Worm (Caenorhabditis elegans) whole organism, L3 larva: ENCODE results near the gene Y37E11B.7.

Experiments used
- R02D3.7 ChIP-seq: fragments of 150-350 bp; optimal IDR thresholded peaks from 2 replicates; lab custom pipeline; 2014; ENCODE audit warnings: missing biosample characterization, missing genetic modification characterization
- ZK546.5 ChIP-seq: sonication (generic microtip); optimal IDR thresholded peaks from 2 replicates; lab custom pipeline; 2017; ENCODE audit warnings: missing biosample characterization, missing genetic modification characterization
- aly-2 ChIP-seq: fragments of 150-350 bp; optimal IDR thresholded peaks from 2 replicates; lab custom pipeline; 2014; ENCODE audit warnings: missing biosample characterization, missing genetic modification characterization
- ama-1 ChIP-seq: fragments of 150-350 bp; optimal IDR thresholded peaks from 2 replicates; lab custom pipeline; 2018
- ceh-28 ChIP-seq: fragments of 150-350 bp; optimal IDR thresholded peaks from 2 replicates; lab custom pipeline; 2014; ENCODE audit warnings: missing biosample characterization, missing genetic modification reagents, missing genetic modification characterization
- ceh-9 ChIP-seq: sonication (generic microtip); optimal IDR thresholded peaks from 2 replicates; lab custom pipeline; 2018; ENCODE audit warnings: missing biosample characterization, missing genetic modification characterization
- elt-1 ChIP-seq: fragments of 150-350 bp; optimal IDR thresholded peaks from 2 replicates; lab custom pipeline; 2014; ENCODE audit warnings: missing biosample characterization, missing genetic modification characterization
- elt-2 ChIP-seq: sonication (generic microtip); optimal IDR thresholded peaks from 2 replicates; lab custom pipeline; 2016; ENCODE audit warnings: missing genetic modification reagents, mild to moderate bottlenecking, missing genetic modification characterization, missing compliant biosample characterization
- elt-3 ChIP-seq, 3 experiments: fragments of 150-350 bp in 1 of 3; sonication (generic microtip) in 2 of 3; optimal IDR thresholded peaks; 2 replicates in 2 of 3; 4 replicates in 1 of 3; lab custom pipeline; 2014 to 2017; ENCODE audit warnings: missing biosample characterization in 3 of 3, missing genetic modification characterization in 3 of 3
- eor-1 ChIP-seq, 2 experiments: fragments of 150-350 bp; optimal IDR thresholded peaks; 2 replicates each; lab custom pipeline; 2014 to 2018; ENCODE audit warnings: missing biosample characterization in 2 of 2, missing genetic modification characterization in 2 of 2
- fkh-2 ChIP-seq: fragments of 150-350 bp; optimal IDR thresholded peaks from 2 replicates; lab custom pipeline; 2014; ENCODE audit warnings: missing biosample characterization, missing genetic modification reagents, missing genetic modification characterization
- fos-1 ChIP-seq: fragments of 150-350 bp; optimal IDR thresholded peaks from 2 replicates; lab custom pipeline; 2014; ENCODE audit warnings: missing biosample characterization, missing genetic modification characterization
- hmg-11 ChIP-seq: sonication (generic microtip); optimal IDR thresholded peaks from 2 replicates; lab custom pipeline; 2016; ENCODE audit warnings: missing genetic modification characterization, missing compliant biosample characterization
- jun-1 ChIP-seq: fragments of 150-350 bp; optimal IDR thresholded peaks from 2 replicates; lab custom pipeline; 2014; ENCODE audit warnings: missing biosample characterization, missing genetic modification reagents, missing genetic modification characterization
- lin-15B ChIP-seq: fragments of 150-350 bp; optimal IDR thresholded peaks from 2 replicates; lab custom pipeline; 2014; ENCODE audit warnings: missing biosample characterization, missing genetic modification characterization
- lin-39 ChIP-seq: fragments of 150-350 bp; optimal IDR thresholded peaks from 2 replicates; lab custom pipeline; 2018; ENCODE audit warnings: missing biosample characterization, missing genetic modification reagents, missing genetic modification characterization
- lsy-12 ChIP-seq: sonication (generic microtip); optimal IDR thresholded peaks from 2 replicates; lab custom pipeline; 2016; ENCODE audit warnings: mild to moderate bottlenecking, missing genetic modification characterization, missing compliant biosample characterization
- mdl-1 ChIP-seq: fragments of 150-350 bp; optimal IDR thresholded peaks from 2 replicates; lab custom pipeline; 2014; ENCODE audit warnings: missing biosample characterization, missing genetic modification characterization
- mml-1 ChIP-seq: fragments of 150-350 bp; sonication (generic microtip); optimal IDR thresholded peaks from 3 replicates; lab custom pipeline; 2014; ENCODE audit warnings: missing biosample characterization, missing genetic modification characterization
- nfya-1 ChIP-seq: sonication (generic microtip); optimal IDR thresholded peaks from 2 replicates; lab custom pipeline; 2017; ENCODE audit warnings: missing genetic modification characterization, mild to moderate bottlenecking, missing compliant biosample characterization, antibody characterized with exemption, moderate library complexity; ENCODE audit not compliant: insufficient read depth
- nhr-12 ChIP-seq: fragments of 150-350 bp; optimal IDR thresholded peaks from 2 replicates; lab custom pipeline; 2014; ENCODE audit warnings: missing biosample characterization, missing genetic modification characterization
- nhr-23 ChIP-seq: fragments of 150-350 bp; optimal IDR thresholded peaks from 2 replicates; lab custom pipeline; 2014; ENCODE audit warnings: missing biosample characterization, missing genetic modification reagents, missing genetic modification characterization
- nhr-237 ChIP-seq: fragments of 150-350 bp; optimal IDR thresholded peaks from 2 replicates; lab custom pipeline; 2014; ENCODE audit warnings: missing biosample characterization, missing genetic modification characterization
- nhr-25 ChIP-seq: sonication (generic microtip); optimal IDR thresholded peaks from 2 replicates; lab custom pipeline; 2017; ENCODE audit warnings: missing biosample characterization, missing genetic modification characterization
- nhr-43 ChIP-seq: sonication (generic microtip); optimal IDR thresholded peaks from 2 replicates; lab custom pipeline; 2016; ENCODE audit warnings: mild to moderate bottlenecking, missing genetic modification characterization, missing compliant biosample characterization; ENCODE audit not compliant: poor library complexity, severe bottlenecking
- nhr-67 ChIP-seq: fragments of 150-350 bp; optimal IDR thresholded peaks from 2 replicates; lab custom pipeline; 2014; ENCODE audit warnings: missing biosample characterization, missing genetic modification characterization
- nhr-77 ChIP-seq: fragments of 150-350 bp; optimal IDR thresholded peaks from 2 replicates; lab custom pipeline; 2014; ENCODE audit warnings: missing biosample characterization, missing genetic modification characterization
- pha-4 ChIP-seq: fragments of 150-350 bp; optimal IDR thresholded peaks from 2 replicates; lab custom pipeline; 2014; ENCODE audit warnings: missing biosample characterization, missing genetic modification reagents, missing genetic modification characterization
- pqm-1 ChIP-seq: fragments of 150-350 bp; optimal IDR thresholded peaks from 2 replicates; lab custom pipeline; 2017; ENCODE audit warnings: missing biosample characterization, missing genetic modification characterization, inconsistent platforms
- sea-2 ChIP-seq: fragments of 150-350 bp; sonication (generic microtip); optimal IDR thresholded peaks from 4 replicates; lab custom pipeline; 2014; ENCODE audit warnings: missing biosample characterization, missing genetic modification reagents, missing genetic modification characterization
- snpc-4 ChIP-seq: fragments of 150-350 bp; optimal IDR thresholded peaks from 2 replicates; lab custom pipeline; 2014; ENCODE audit warnings: missing biosample characterization, missing genetic modification characterization
- tbx-2 ChIP-seq: sonication (generic microtip); optimal IDR thresholded peaks from 2 replicates; lab custom pipeline; 2016; ENCODE audit warnings: mild to moderate bottlenecking, missing genetic modification characterization, missing compliant biosample characterization
- unc-62 ChIP-seq: fragments of 150-350 bp; sonication (generic microtip); optimal IDR thresholded peaks from 4 replicates; lab custom pipeline; 2014; ENCODE audit warnings: missing biosample characterization, missing genetic modification reagents, missing genetic modification characterization
- ztf-11 ChIP-seq: fragments of 150-350 bp; optimal IDR thresholded peaks from 2 replicates; lab custom pipeline; 2014; ENCODE audit warnings: missing biosample characterization, missing genetic modification characterization
- ztf-4 ChIP-seq: fragments of 150-350 bp; optimal IDR thresholded peaks from 2 replicates; lab custom pipeline; 2014; ENCODE audit warnings: missing biosample characterization, missing genetic modification characterization

Y37E11B.7 gene

ce11 chrIV:3644863-3645378 is 45.0 kb upstream of the Y37E11B.7 start:
- TF ChIP-seq ceh-9 (tag; lab: Kevin White, UChicago), result no peak
- TF ChIP-seq nhr-43 (tag; lab: Kevin White, UChicago), result peak; percentile 55
- no peak for TF ChIP-seq nhr-77 (tag; lab: Kevin White, UChicago)
- TF ChIP-seq fos-1, result no peak
- TF ChIP-seq elt-1 (tag; lab: Kevin White, UChicago), result no peak
- TF ChIP-seq aly-2, result no peak
- TF ChIP-seq lin-15B, result no peak
- no peak for TF ChIP-seq ZK546.5 (tag; lab: Kevin White, UChicago)
- TF ChIP-seq nfya-1 (tag; lab: Kevin White, UChicago), result no peak
- peak; percentile 44 for TF ChIP-seq ceh-28
- no peak for TF ChIP-seq nhr-67
- TF ChIP-seq nhr-23 (tag; lab: Kevin White, UChicago), result no peak
- TF ChIP-seq pha-4, result no peak
- TF ChIP-seq elt-3 (tag; optimal IDR thresholded peaks at IDR 0.05; lab: Kevin White, UChicago), result peak in 1 of 3 experiments; percentile 16
- no peak for TF ChIP-seq R02D3.7
- TF ChIP-seq nhr-12, result no peak
- peak; percentile 80 for TF ChIP-seq ztf-4
- no peak for TF ChIP-seq ama-1 (lab: Kevin White, UChicago)
- TF ChIP-seq lsy-12, result peak; percentile 49
- TF ChIP-seq nhr-25 (tag; lab: Kevin White, UChicago), result peak; percentile 32
- TF ChIP-seq mdl-1 (tag; lab: Kevin White, UChicago), result no peak
- no peak for TF ChIP-seq pqm-1 (tag; lab: Kevin White, UChicago)
- TF ChIP-seq fkh-2 (tag; lab: Kevin White, UChicago), result no peak
- TF ChIP-seq, all 47 proteins: peak for 6

DNA sequence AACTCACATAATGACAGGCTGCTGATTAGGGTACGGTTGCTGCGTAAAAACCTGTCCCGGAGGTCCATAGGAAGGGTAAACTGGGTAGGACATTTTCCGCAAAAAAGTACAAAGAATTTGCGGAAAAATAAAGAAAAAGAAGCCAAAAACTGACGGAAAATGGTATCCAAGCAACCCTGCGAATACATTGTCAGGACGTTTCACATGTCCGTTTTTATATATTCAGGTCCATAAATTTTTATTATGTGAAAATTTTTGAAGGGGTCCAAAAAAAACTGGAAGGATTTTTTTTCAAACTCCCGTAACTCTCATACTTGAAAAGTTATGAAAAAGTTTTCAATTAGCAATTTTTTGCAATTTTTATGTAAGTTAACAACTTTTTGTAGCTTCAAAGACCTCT is 42.2 kb upstream of the Y37E11B.7 start, which contains the start of gene CC8.3:
TSS of gene CC8.3 (minus strand) at position 101 of the 400 bp plus-strand sequence.
- TF ChIP-seq sea-2 (no peak), nfya-1 (tag; lab: Kevin White, UChicago) (no peak), nhr-43 (tag; lab: Kevin White, UChicago) (no peak), nhr-12 (no peak), eor-1 (tag; optimal IDR thresholded peaks at IDR 0.05; lab: Kevin White, UChicago) (no peak), jun-1 (no peak), ZK546.5 (tag; lab: Kevin White, UChicago) (no peak), ceh-28 (no peak), pqm-1 (tag; lab: Kevin White, UChicago) (no peak), tbx-2 (tag; lab: Kevin White, UChicago) (no peak), nhr-237 (tag; lab: Kevin White, UChicago) (no peak), fkh-2 (tag; lab: Kevin White, UChicago) (no peak), ama-1 (lab: Kevin White, UChicago) (no peak), ztf-11 (no peak), unc-62 (GFP tag; lab: Kevin White, UChicago) (no peak), elt-1 (tag; lab: Kevin White, UChicago) (no peak)

- TF ChIP-seq lin-15B (peak; percentile 40), nhr-43 (tag; lab: Kevin White, UChicago) (no peak), pha-4 (peak; percentile 52)
Measured at ce11 chrIV:3638250-3638926, 38.4 kb upstream of the Y37E11B.7 start.

DNA sequence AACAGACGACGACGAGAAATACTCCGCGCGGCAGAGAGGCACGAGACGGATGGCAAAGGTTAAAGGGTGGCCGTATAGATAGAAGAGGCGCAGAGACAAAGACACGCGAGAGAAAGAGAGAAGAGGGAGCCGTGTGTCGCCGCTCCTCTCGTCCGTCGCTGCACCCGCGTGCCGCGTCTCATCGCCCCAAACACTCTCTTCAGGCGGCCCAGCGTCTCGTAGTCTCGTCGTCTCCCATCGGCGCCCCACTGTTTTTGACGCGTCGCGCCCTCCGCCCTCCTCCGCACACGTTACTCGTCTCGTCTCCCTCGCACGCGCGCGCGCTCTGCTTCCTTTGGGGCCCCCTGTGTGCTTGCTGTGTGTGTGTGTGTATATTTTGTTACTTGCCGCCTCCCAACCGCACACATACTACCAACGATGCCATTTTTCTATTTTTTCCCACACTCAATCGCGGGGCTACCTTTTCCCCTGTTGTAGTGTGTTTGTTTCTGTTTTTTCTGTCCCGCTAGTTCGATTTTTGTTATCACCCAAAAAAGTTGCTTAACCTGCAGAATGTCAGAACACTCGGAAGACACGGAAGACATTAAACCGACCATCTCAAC is 36.7 kb upstream of the Y37E11B.7 start, which contains the start of gene madf-9:
TSS of gene madf-9 (plus strand) at position 552 of the 602 bp plus-strand sequence.
- TF ChIP-seq nfya-1 (tag; lab: Kevin White, UChicago) (peak; percentile 79), snpc-4 (peak; percentile 68), aly-2 (no peak), elt-2 (peak; percentile 43), tbx-2 (tag; lab: Kevin White, UChicago) (peak; percentile 58), lin-39 (tag; lab: Kevin White, UChicago) (peak; percentile 64), mdl-1 (tag; lab: Kevin White, UChicago) (peak; percentile 65), lsy-12 (peak; percentile 66), lin-15B (peak; percentile 16), R02D3.7 (peak; percentile 2), ceh-9 (tag; lab: Kevin White, UChicago) (no peak), nhr-23 (tag; lab: Kevin White, UChicago) (peak; percentile 28), mml-1 (no peak), nhr-25 (tag; lab: Kevin White, UChicago) (peak; percentile 35), pha-4 (peak; percentile 49), hmg-11 (tag; lab: Kevin White, UChicago) (peak; percentile 99), nhr-43 (tag; lab: Kevin White, UChicago) (peak; percentile 73), jun-1 (peak; percentile 56), fos-1 (no peak)
